Worm (Caenorhabditis elegans) whole organism, L2 larva: ENCODE results near the gene wrt-10.

ENCODE experiments used
- C34F6.9 ChIP-seq: fragments of 150-350 bp; optimal IDR thresholded peaks from 2 replicates; lab custom pipeline; 2014; ENCODE audit warnings: missing biosample characterization, missing genetic modification characterization
- F13H6.1 ChIP-seq: sonication (generic microtip); optimal IDR thresholded peaks from 2 replicates; lab custom pipeline; 2016; ENCODE audit warnings: missing genetic modification characterization, missing compliant biosample characterization
- R02D3.7 ChIP-seq: fragments of 150-350 bp; optimal IDR thresholded peaks from 2 replicates; lab custom pipeline; 2014; ENCODE audit warnings: missing biosample characterization, missing genetic modification characterization
- Y55F3AM.14 ChIP-seq: fragments of 200-800 bp; sonication (Bioruptor generic); optimal IDR thresholded peaks from 2 replicates; lab custom pipeline; 2018; ENCODE audit warnings: mild to moderate bottlenecking, missing genetic modification characterization, missing compliant biosample characterization
- ZK546.5 ChIP-seq: sonication (generic microtip); optimal IDR thresholded peaks from 2 replicates; lab custom pipeline; 2017; ENCODE audit warnings: missing biosample characterization, missing genetic modification characterization
- alr-1 ChIP-seq: fragments of 150-350 bp; optimal IDR thresholded peaks from 2 replicates; lab custom pipeline; 2014; ENCODE audit warnings: missing biosample characterization, missing genetic modification characterization
- aly-2 ChIP-seq: fragments of 150-350 bp; optimal IDR thresholded peaks from 2 replicates; lab custom pipeline; 2014; ENCODE audit warnings: missing biosample characterization, missing genetic modification characterization
- ama-1 ChIP-seq: fragments of 150-350 bp; optimal IDR thresholded peaks from 2 replicates; lab custom pipeline; 2018; ENCODE audit warnings: inconsistent platforms
- blmp-1 ChIP-seq: sonication (generic microtip); optimal IDR thresholded peaks from 2 replicates; lab custom pipeline; 2017; ENCODE audit warnings: missing genetic modification characterization, mild to moderate bottlenecking, missing compliant biosample characterization, antibody characterized with exemption, moderate library complexity; ENCODE audit not compliant: insufficient read depth
- ceh-16 ChIP-seq: fragments of 150-350 bp; optimal IDR thresholded peaks from 2 replicates; lab custom pipeline; 2014; ENCODE audit warnings: missing biosample characterization, missing genetic modification characterization
- ceh-82 ChIP-seq: fragments of 150-350 bp; optimal IDR thresholded peaks from 2 replicates; lab custom pipeline; 2014; ENCODE audit warnings: missing biosample characterization, missing genetic modification characterization
- crh-2 ChIP-seq: sonication (generic microtip); optimal IDR thresholded peaks from 2 replicates; lab custom pipeline; 2017; ENCODE audit warnings: missing biosample characterization, missing genetic modification characterization
- dmd-4 ChIP-seq: sonication (generic microtip); optimal IDR thresholded peaks from 2 replicates; lab custom pipeline; 2017; ENCODE audit warnings: missing biosample characterization, missing genetic modification characterization
- egl-27 ChIP-seq: sonication (generic microtip); optimal IDR thresholded peaks from 3 replicates; lab custom pipeline; 2017; ENCODE audit warnings: missing biosample characterization, missing genetic modification reagents, missing genetic modification characterization
- elt-1 ChIP-seq: fragments of 150-350 bp; optimal IDR thresholded peaks from 2 replicates; lab custom pipeline; 2014; ENCODE audit warnings: missing biosample characterization, missing genetic modification characterization
- elt-3 ChIP-seq: sonication (generic microtip); optimal IDR thresholded peaks from 2 replicates; lab custom pipeline; 2017; ENCODE audit warnings: missing biosample characterization, missing genetic modification characterization
- fos-1 ChIP-seq: fragments of 150-350 bp; optimal IDR thresholded peaks from 2 replicates; lab custom pipeline; 2014; ENCODE audit warnings: missing biosample characterization, missing genetic modification characterization
- gmeb-1 ChIP-seq: fragments of 150-350 bp; optimal IDR thresholded peaks from 2 replicates; lab custom pipeline; 2014; ENCODE audit warnings: missing biosample characterization, missing genetic modification characterization
- lin-11 ChIP-seq: fragments of 150-350 bp; sonication (generic microtip); optimal IDR thresholded peaks from 2 replicates; lab custom pipeline; 2014; ENCODE audit warnings: missing biosample characterization, missing genetic modification characterization, inconsistent platforms, mixed read lengths
- lin-13 ChIP-seq: fragments of 150-350 bp; optimal IDR thresholded peaks from 2 replicates; lab custom pipeline; 2014; ENCODE audit warnings: missing biosample characterization, missing genetic modification reagents, missing genetic modification characterization
- lin-39 ChIP-seq: fragments of 150-350 bp; optimal IDR thresholded peaks from 2 replicates; lab custom pipeline; 2014; ENCODE audit warnings: missing biosample characterization, missing genetic modification reagents, missing genetic modification characterization
- lsy-2 ChIP-seq, 2 experiments: fragments of 150-350 bp in 1 of 2; sonication (generic microtip) in 1 of 2; optimal IDR thresholded peaks; 2 replicates each; lab custom pipeline; 2014 to 2017; ENCODE audit warnings: missing biosample characterization in 2 of 2, missing genetic modification characterization in 2 of 2
- mab-5 ChIP-seq: fragments of 150-350 bp; optimal IDR thresholded peaks from 2 replicates; lab custom pipeline; 2014; ENCODE audit warnings: missing biosample characterization, missing genetic modification characterization
- mbf-1 ChIP-seq: sonication (generic microtip); optimal IDR thresholded peaks from 2 replicates; lab custom pipeline; 2017; ENCODE audit warnings: missing biosample characterization, missing genetic modification characterization
- mdl-1 ChIP-seq, 2 experiments: fragments of 150-350 bp in 1 of 2; sonication (generic microtip) in 1 of 2; optimal IDR thresholded peaks; 2 replicates each; lab custom pipeline; 2017; ENCODE audit warnings: missing biosample characterization in 2 of 2, missing genetic modification characterization in 2 of 2
- nhr-10 ChIP-seq: sonication (generic microtip); optimal IDR thresholded peaks from 2 replicates; lab custom pipeline; 2017; ENCODE audit warnings: missing biosample characterization, missing genetic modification characterization
- nhr-11 ChIP-seq: fragments of 150-350 bp; optimal IDR thresholded peaks from 2 replicates; lab custom pipeline; 2014; ENCODE audit warnings: missing biosample characterization, missing genetic modification characterization
- nhr-12 ChIP-seq: fragments of 150-350 bp; optimal IDR thresholded peaks from 2 replicates; lab custom pipeline; 2014; ENCODE audit warnings: missing biosample characterization, missing genetic modification characterization
- nhr-129 ChIP-seq: fragments of 150-350 bp; optimal IDR thresholded peaks from 2 replicates; lab custom pipeline; 2014; ENCODE audit warnings: missing biosample characterization, missing genetic modification characterization
- nhr-21 ChIP-seq: fragments of 150-350 bp; optimal IDR thresholded peaks from 2 replicates; lab custom pipeline; 2014; ENCODE audit warnings: missing biosample characterization, missing genetic modification characterization
- nhr-23 ChIP-seq: fragments of 150-350 bp; optimal IDR thresholded peaks from 2 replicates; lab custom pipeline; 2014; ENCODE audit warnings: missing biosample characterization, missing genetic modification reagents, missing genetic modification characterization
- nhr-237 ChIP-seq: fragments of 150-350 bp; optimal IDR thresholded peaks from 2 replicates; lab custom pipeline; 2014; ENCODE audit warnings: missing biosample characterization, missing genetic modification characterization
- nhr-25 ChIP-seq: fragments of 150-350 bp; sonication (generic microtip); optimal IDR thresholded peaks from 3 replicates; lab custom pipeline; 2014; ENCODE audit warnings: missing biosample characterization, missing genetic modification characterization
- nhr-6 ChIP-seq: fragments of 150-350 bp; optimal IDR thresholded peaks from 2 replicates; lab custom pipeline; 2014; ENCODE audit warnings: missing biosample characterization, missing genetic modification characterization
- nhr-77 ChIP-seq: fragments of 150-350 bp; optimal IDR thresholded peaks from 2 replicates; lab custom pipeline; 2014; ENCODE audit warnings: missing biosample characterization, missing genetic modification characterization
- peb-1 ChIP-seq: fragments of 150-350 bp; optimal IDR thresholded peaks from 2 replicates; lab custom pipeline; 2014; ENCODE audit warnings: missing biosample characterization, missing genetic modification characterization
- sem-4 ChIP-seq: fragments of 150-350 bp; optimal IDR thresholded peaks from 2 replicates; lab custom pipeline; 2014; ENCODE audit warnings: missing biosample characterization, missing genetic modification reagents, missing genetic modification characterization
- skn-1 ChIP-seq: sonication (generic microtip); optimal IDR thresholded peaks from 2 replicates; lab custom pipeline; 2017; ENCODE audit warnings: missing biosample characterization, missing genetic modification characterization
- sma-3 ChIP-seq: sonication (generic microtip); optimal IDR thresholded peaks from 2 replicates; lab custom pipeline; 2016; ENCODE audit warnings: missing genetic modification reagents, missing genetic modification characterization, missing compliant biosample characterization
- sma-9 ChIP-seq, 2 experiments: fragments of 150-350 bp in 1 of 2; sonication (generic microtip) in 1 of 2; optimal IDR thresholded peaks; 2 replicates each; lab custom pipeline; 2014 to 2016; ENCODE audit warnings: missing genetic modification characterization in 2 of 2, mild to moderate bottlenecking in 1 of 2, missing biosample characterization in 1 of 2, missing compliant biosample characterization in 1 of 2, missing genetic modification reagents in 1 of 2, moderate library complexity in 1 of 2
- snpc-4 ChIP-seq: fragments of 150-350 bp; optimal IDR thresholded peaks from 2 replicates; lab custom pipeline; 2014; ENCODE audit warnings: missing biosample characterization, missing genetic modification characterization
- unc-39 ChIP-seq: fragments of 150-350 bp; optimal IDR thresholded peaks from 2 replicates; lab custom pipeline; 2014; ENCODE audit warnings: missing biosample characterization, missing genetic modification characterization
- unc-55 ChIP-seq: fragments of 150-350 bp; sonication (generic microtip); optimal IDR thresholded peaks from 3 replicates; lab custom pipeline; 2014; ENCODE audit warnings: missing biosample characterization, missing genetic modification reagents, missing genetic modification characterization
- unc-62 ChIP-seq: fragments of 150-350 bp; optimal IDR thresholded peaks from 2 replicates; lab custom pipeline; 2014; ENCODE audit warnings: missing biosample characterization, missing genetic modification reagents, missing genetic modification characterization
- zag-1 ChIP-seq: fragments of 150-350 bp; optimal IDR thresholded peaks from 2 replicates; lab custom pipeline; 2014; ENCODE audit warnings: missing biosample characterization, missing genetic modification characterization
- ztf-1 ChIP-seq: fragments of 200-800 bp; sonication (Bioruptor generic); conservative IDR thresholded peaks from 2 replicates; pipeline ENCODE4 v1.3.6; 2022; ENCODE audit warnings: missing genetic modification characterization, missing compliant biosample characterization
- ztf-11 ChIP-seq: sonication (generic microtip); optimal IDR thresholded peaks from 2 replicates; lab custom pipeline; 2017; ENCODE audit warnings: missing biosample characterization, missing genetic modification characterization
- ztf-4 ChIP-seq: fragments of 150-350 bp; optimal IDR thresholded peaks from 2 replicates; lab custom pipeline; 2014; ENCODE audit warnings: missing biosample characterization, missing genetic modification characterization

Gene wrt-10

ce11 chrII:7542952-7543351 is 8.6 kb upstream of the wrt-10 start:
- TF ChIP-seq skn-1 (tag; lab: Kevin White, UChicago) (no peak), nhr-23 (tag; lab: Kevin White, UChicago) (no peak), ZK546.5 (tag; lab: Kevin White, UChicago) (no peak), ztf-4 (no peak), ceh-16 (tag; lab: Kevin White, UChicago) (no peak), crh-2 (no peak)

DNA sequence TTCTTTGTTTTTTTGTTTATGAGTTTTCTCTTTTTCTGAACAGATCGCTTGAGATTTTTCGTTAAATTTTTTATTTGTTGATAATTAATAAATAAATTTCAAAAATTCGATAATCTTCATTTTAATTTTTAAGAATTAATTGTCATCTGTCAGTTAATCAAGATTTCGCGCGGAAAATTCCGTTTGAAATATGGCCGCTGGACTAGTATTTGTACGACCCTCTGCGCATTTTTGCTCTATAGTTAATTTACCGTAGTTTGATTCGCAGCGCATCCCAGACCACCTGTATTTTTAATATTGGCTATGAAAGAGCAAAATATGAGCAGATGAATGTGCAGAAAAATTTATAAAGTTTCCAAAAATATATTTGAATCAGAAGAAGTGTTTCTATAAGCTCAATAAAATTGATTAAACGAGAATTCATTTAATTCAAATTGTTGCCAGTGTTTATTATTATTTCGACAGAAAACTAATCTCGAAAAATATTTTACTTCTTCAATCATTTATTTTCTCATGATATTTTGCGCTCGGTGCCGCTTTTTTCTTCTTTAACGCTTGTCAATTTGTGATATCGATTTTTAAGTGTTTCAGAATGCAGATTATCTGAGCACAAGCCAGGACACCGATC is 3.4 kb upstream of the wrt-10 start, which contains the start of gene nfi-1:
Gene nfi-1 (plus strand): TSS at position 578 of the 628 bp plus-strand sequence.
- TF ChIP-seq mab-5 (tag; lab: Kevin White, UChicago), result no peak
- TF ChIP-seq lsy-2 (tag; optimal IDR thresholded peaks at IDR 0.05; lab: Kevin White, UChicago), result peak; percentile 3 to 95
- no peak for TF ChIP-seq peb-1 (tag; lab: Kevin White, UChicago)
- TF ChIP-seq F13H6.1 (tag; lab: Kevin White, UChicago), result no peak
- no peak for TF ChIP-seq nhr-21
- no peak for TF ChIP-seq unc-39 (tag; lab: Kevin White, UChicago)
- peak; percentile 70 for TF ChIP-seq C34F6.9 (tag; lab: Kevin White, UChicago)
- no peak for TF ChIP-seq nhr-25
- TF ChIP-seq sma-3 (GFP tag; lab: Kevin White, UChicago), result peak; percentile 18
- no peak for TF ChIP-seq sem-4 (tag; lab: Kevin White, UChicago)
- no peak for TF ChIP-seq egl-27
- no peak for TF ChIP-seq ztf-4
- TF ChIP-seq gmeb-1 (tag; lab: Kevin White, UChicago), result peak; percentile 27
- TF ChIP-seq nhr-11 (tag; lab: Kevin White, UChicago), result no peak
- TF ChIP-seq unc-55, result peak; percentile 59
- no peak for TF ChIP-seq ceh-16 (tag; lab: Kevin White, UChicago)
- TF ChIP-seq fos-1 (tag; lab: Kevin White, UChicago), result no peak
- no peak for TF ChIP-seq mbf-1
- TF ChIP-seq skn-1 (tag; lab: Kevin White, UChicago), result no peak
- no peak for TF ChIP-seq nhr-12
- TF ChIP-seq aly-2 (tag; lab: Kevin White, UChicago), result no peak
- TF ChIP-seq alr-1 (tag; lab: Kevin White, UChicago), result no peak
- TF ChIP-seq zag-1 (tag; lab: Kevin White, UChicago), result no peak
- TF ChIP-seq lin-11 (tag; lab: Kevin White, UChicago), result no peak
- TF ChIP-seq ztf-11, result no peak
- TF ChIP-seq snpc-4 (tag; lab: Kevin White, UChicago), result no peak
- TF ChIP-seq blmp-1 (tag; lab: Kevin White, UChicago), result no peak
- TF ChIP-seq ZK546.5 (tag; lab: Kevin White, UChicago), result no peak
- no peak for TF ChIP-seq R02D3.7 (tag; lab: Kevin White, UChicago)
- TF ChIP-seq nhr-10 (tag; lab: Kevin White, UChicago), result no peak
- no peak for TF ChIP-seq nhr-237 (tag; lab: Kevin White, UChicago)
- peak; percentile 32 for TF ChIP-seq lin-13
- TF ChIP-seq nhr-6, result no peak
- TF ChIP-seq unc-62 (GFP tag; lab: Kevin White, UChicago), result no peak
- TF ChIP-seq nhr-129, result peak; percentile 45
- no peak for TF ChIP-seq elt-1 (tag; lab: Kevin White, UChicago)
- TF ChIP-seq crh-2, result peak; percentile 36
- no peak for TF ChIP-seq nhr-77 (tag; lab: Kevin White, UChicago)
- TF ChIP-seq Y55F3AM.14 (GFP tag; lab: Kevin White, UChicago), result no peak
- peak; percentile 62 for TF ChIP-seq sma-9 (GFP tag; optimal IDR thresholded peaks at IDR 0.05; lab: Kevin White, UChicago)
- no peak for TF ChIP-seq sma-9 (tag; optimal IDR thresholded peaks at IDR 0.05; lab: Kevin White, UChicago)
- no peak for TF ChIP-seq ztf-1 (GFP tag; lab: Robert Waterston, UW)
- no peak for TF ChIP-seq ama-1 (lab: Kevin White, UChicago)
- no peak for TF ChIP-seq mdl-1 (tag; optimal IDR thresholded peaks at IDR 0.05; lab: Kevin White, UChicago)
- no peak for TF ChIP-seq ceh-82 (tag; lab: Kevin White, UChicago)
- no peak for TF ChIP-seq dmd-4 (tag; lab: Kevin White, UChicago)
- no peak for TF ChIP-seq elt-3
- TF ChIP-seq nhr-23 (tag; lab: Kevin White, UChicago), result no peak
- no peak for TF ChIP-seq lin-39 (tag; lab: Kevin White, UChicago)
